Worm (Caenorhabditis elegans) whole organism, midembryonic: ENCODE data around the gene sas-7.

Experiments used
- T22C8.4 ChIP-seq: fragments of 200-800 bp; sonication (Bioruptor generic); IDR thresholded peaks from 2 replicates; pipeline ENCODE4 v1.3.6; 2022; ENCODE audit warnings: missing genetic modification characterization, missing compliant biosample characterization
- cog-1 ChIP-seq: sonication (generic microtip); optimal IDR thresholded peaks from 2 replicates; lab custom pipeline; 2016; ENCODE audit warnings: missing genetic modification characterization, missing compliant biosample characterization
- flt-1 ChIP-seq: fragments of 200-800 bp; sonication (Bioruptor generic); IDR thresholded peaks from 2 replicates; pipeline ENCODE4 v1.3.6; 2022; ENCODE audit warnings: missing genetic modification characterization, missing compliant biosample characterization
- klf-2 ChIP-seq: fragments of 200-800 bp; sonication (Bioruptor generic); conservative IDR thresholded peaks from 2 replicates; pipeline ENCODE4 v1.3.6; 2022; ENCODE audit warnings: missing genetic modification reagents, missing genetic modification characterization, missing compliant biosample characterization
- med-1 ChIP-seq: sonication (generic microtip); optimal IDR thresholded peaks from 2 replicates; lab custom pipeline; 2017; ENCODE audit warnings: missing genetic modification characterization, mild to moderate bottlenecking, missing compliant biosample characterization, antibody characterized with exemption, missing genetic modification reagents; ENCODE audit not compliant: insufficient read depth
- ref-1 ChIP-seq: fragments of 200-800 bp; sonication (Bioruptor generic); conservative IDR thresholded peaks from 2 replicates; pipeline ENCODE4 v1.3.6; 2022; ENCODE audit warnings: missing genetic modification reagents, missing genetic modification characterization, missing compliant biosample characterization
- tab-1 ChIP-seq: fragments of 200-800 bp; sonication (Bioruptor generic); IDR thresholded peaks from 2 replicates; pipeline ENCODE4 v1.3.6; 2022; ENCODE audit warnings: missing genetic modification characterization, missing compliant biosample characterization
- ztf-23 ChIP-seq: fragments of 200-800 bp; sonication (Bioruptor generic); IDR thresholded peaks from 2 replicates; pipeline ENCODE4 v1.3.6; 2022; ENCODE audit warnings: missing genetic modification reagents, missing genetic modification characterization, missing compliant biosample characterization
- ztf-29 ChIP-seq: fragments of 200-800 bp; sonication (Bioruptor generic); IDR thresholded peaks from 2 replicates; pipeline ENCODE4 v1.3.6; 2022; ENCODE audit warnings: missing genetic modification reagents, missing genetic modification characterization, missing compliant biosample characterization

The sas-7 gene

ce11 chrIII:10320788-10321187 lies at the start of gene sas-7:
TSS of gene sas-7 (plus strand) at chrIII:10321019.
- TF ChIP-seq tab-1 (no peak), cog-1 (no peak), klf-2 (GFP tag; lab: Robert Waterston, UW) (no peak)

DNA sequence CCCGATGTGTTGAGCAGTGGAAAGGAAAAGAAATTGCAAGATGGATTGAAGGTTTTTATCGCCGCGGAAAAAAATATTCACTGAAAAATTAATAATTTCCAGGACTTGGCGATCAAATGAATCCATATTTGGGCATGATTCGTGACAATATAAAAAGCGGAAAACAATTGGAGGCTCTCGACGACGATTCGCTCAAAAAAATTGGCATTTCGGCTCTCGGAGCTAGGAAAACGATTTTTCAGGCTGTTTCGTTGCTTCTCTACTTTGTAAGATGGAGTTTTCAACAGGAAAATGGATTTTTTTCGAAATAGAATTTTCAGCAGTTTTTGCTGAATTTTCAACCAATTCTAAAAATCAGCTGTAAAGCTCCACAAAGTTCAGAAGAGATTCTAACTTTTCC lies 49.0 kb upstream of the sas-7 start:
- TF ChIP-seq T22C8.4 (GFP tag; lab: Robert Waterston, UW): no peak
- no peak for TF ChIP-seq tab-1

DNA sequence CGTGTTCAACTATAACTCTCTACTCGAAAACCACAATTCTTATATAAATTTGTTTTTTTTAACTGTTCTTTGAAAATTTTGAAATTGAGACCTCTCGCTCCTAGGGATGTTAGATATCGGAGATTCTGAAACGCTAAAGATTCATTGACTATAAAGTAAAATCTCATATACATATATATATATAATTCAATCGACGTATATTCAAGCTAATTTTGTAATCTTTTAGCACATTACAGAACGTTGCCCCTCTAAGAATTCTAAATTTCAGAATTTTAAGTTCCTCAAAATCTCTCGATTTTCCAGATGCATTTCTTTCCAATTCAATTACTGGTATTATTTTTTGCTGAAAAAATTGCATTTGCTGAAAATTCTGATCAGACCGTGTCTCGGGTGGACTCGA lies 42.0 kb upstream of the sas-7 start, which contains the start of gene pad-2:
TSS of gene pad-2 (plus strand) at position 301 of the 400 bp plus-strand sequence.
- TF ChIP-seq tab-1: no peak

- no peak for TF ChIP-seq ref-1 (GFP tag; lab: Robert Waterston, UW)
- peak; percentile 37 for TF ChIP-seq cog-1
These were observed 36.6 kb upstream of the sas-7 start for ce11 chrIII:10284214-10284613.

DNA sequence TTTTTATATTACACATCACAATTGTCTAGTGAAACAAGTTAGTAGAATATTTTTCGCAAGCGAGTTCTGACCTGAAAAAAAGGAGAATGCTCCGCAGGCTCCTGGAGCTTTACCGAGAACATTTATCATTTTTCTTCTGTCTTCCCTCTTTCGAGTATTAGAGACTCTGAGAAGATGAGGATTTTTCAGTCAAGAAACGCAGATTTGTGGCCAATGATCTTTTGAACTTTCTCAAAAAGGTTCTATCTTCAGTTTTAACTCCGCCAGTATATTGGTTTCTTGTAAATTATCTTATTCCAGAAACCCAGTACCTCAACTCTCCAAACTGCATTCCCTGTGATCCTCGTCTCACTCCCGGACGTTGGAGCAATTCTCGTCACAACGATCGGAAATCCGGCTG lies 35.2 kb upstream of the sas-7 start, which contains the start of gene K10G9.2:
TSS of gene K10G9.2 (plus strand) at position 301 of the 400 bp plus-strand sequence.
- no peak for TF ChIP-seq flt-1 (GFP tag; lab: Robert Waterston, UW)
- TF ChIP-seq ref-1 (GFP tag; lab: Robert Waterston, UW): no peak
- no peak for TF ChIP-seq med-1 (GFP tag; lab: Kevin White, UChicago)
- TF ChIP-seq cog-1: no peak
- no peak for TF ChIP-seq T22C8.4 (GFP tag; lab: Robert Waterston, UW)
- TF ChIP-seq tab-1: no peak
- no peak for TF ChIP-seq ztf-23 (GFP tag; lab: Robert Waterston, UW)
- no peak for TF ChIP-seq klf-2 (GFP tag; lab: Robert Waterston, UW)
- no peak for TF ChIP-seq ztf-29 (GFP tag; lab: Robert Waterston, UW)

DNA sequence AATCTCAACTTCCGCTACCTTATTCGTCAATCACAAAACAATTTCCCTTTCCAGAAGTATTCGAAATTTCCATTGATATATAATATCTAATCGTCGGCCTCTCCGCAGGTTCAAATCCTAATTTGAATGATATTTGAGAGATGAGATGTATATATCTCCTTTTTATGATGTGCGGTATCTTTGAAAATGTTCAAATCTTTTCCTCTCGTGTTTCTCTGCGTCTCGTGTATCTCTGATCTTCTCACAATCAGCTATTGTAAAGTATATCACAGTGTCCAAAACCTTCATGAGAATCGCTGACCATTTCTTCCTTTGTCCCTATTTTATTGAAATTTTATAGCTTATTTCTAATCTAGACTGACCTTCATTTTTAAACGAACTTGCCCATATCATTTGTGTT lies 31.0 kb upstream of the sas-7 start:
- TF ChIP-seq ztf-23 (GFP tag; lab: Robert Waterston, UW) (no peak), tab-1 (no peak), ztf-29 (GFP tag; lab: Robert Waterston, UW) (no peak), cog-1 (no peak), ref-1 (GFP tag; lab: Robert Waterston, UW) (no peak)

DNA sequence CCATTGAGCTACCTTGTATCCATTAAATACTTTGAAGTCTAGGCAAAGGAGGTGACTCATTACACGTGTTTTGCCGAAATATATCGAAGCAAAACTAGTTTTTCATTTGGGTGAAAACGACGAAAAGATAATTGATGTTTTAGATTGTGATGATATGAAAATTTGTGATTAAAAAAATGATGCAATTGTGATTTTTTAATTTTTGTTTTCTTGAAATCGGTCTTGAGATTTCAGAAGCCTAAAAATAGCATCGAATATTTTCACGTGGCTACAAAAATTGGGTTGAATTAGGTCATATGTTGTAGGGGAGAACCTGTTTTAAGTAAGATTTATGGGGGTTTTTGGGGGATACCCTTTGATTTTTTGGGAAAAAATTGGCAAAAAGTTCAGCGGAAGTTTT lies 30.3 kb upstream of the sas-7 start:
- no peak for TF ChIP-seq med-1 (GFP tag; lab: Kevin White, UChicago)
- TF ChIP-seq cog-1: no peak
- TF ChIP-seq ztf-23 (GFP tag; lab: Robert Waterston, UW): no peak
- no peak for TF ChIP-seq tab-1
- TF ChIP-seq T22C8.4 (GFP tag; lab: Robert Waterston, UW): no peak
- no peak for TF ChIP-seq flt-1 (GFP tag; lab: Robert Waterston, UW)
- TF ChIP-seq ztf-29 (GFP tag; lab: Robert Waterston, UW): no peak
- TF ChIP-seq klf-2 (GFP tag; lab: Robert Waterston, UW): no peak
- TF ChIP-seq ref-1 (GFP tag; lab: Robert Waterston, UW): no peak

DNA sequence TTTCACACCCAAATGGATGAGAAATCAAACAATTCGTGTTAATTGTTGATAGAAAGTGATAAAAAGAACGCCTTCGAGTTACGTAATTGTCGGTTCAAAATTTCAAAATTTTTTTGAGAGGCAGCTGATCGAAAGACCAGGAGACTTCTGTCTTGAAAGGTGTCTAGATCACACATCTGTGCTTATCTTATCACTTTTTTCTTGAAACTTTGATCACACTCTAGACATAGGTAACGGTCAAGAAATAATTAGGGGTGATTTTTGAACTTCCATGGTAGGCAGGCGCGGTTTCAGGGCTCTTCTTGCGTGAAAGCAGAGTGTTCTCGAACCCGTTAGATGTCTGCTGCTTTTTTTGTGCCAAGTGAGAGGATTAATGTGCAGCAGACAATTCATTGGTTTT lies 27.5 kb upstream of the sas-7 start:
- no peak for TF ChIP-seq klf-2 (GFP tag; lab: Robert Waterston, UW)
- TF ChIP-seq flt-1 (GFP tag; lab: Robert Waterston, UW): no peak
- no peak for TF ChIP-seq tab-1
- no peak for TF ChIP-seq cog-1
- TF ChIP-seq ztf-23 (GFP tag; lab: Robert Waterston, UW): no peak
- TF ChIP-seq T22C8.4 (GFP tag; lab: Robert Waterston, UW): no peak
- no peak for TF ChIP-seq ztf-29 (GFP tag; lab: Robert Waterston, UW)
- TF ChIP-seq ref-1 (GFP tag; lab: Robert Waterston, UW): no peak
- TF ChIP-seq med-1 (GFP tag; lab: Kevin White, UChicago): no peak

ce11 chrIII:10293946-10294345 lies 26.9 kb upstream of the sas-7 start:
- TF ChIP-seq ztf-29 (GFP tag; lab: Robert Waterston, UW) (no peak), cog-1 (no peak), klf-2 (GFP tag; lab: Robert Waterston, UW) (no peak), med-1 (GFP tag; lab: Kevin White, UChicago) (no peak), ref-1 (GFP tag; lab: Robert Waterston, UW) (no peak), tab-1 (no peak), flt-1 (GFP tag; lab: Robert Waterston, UW) (no peak), ztf-23 (GFP tag; lab: Robert Waterston, UW) (no peak), T22C8.4 (GFP tag; lab: Robert Waterston, UW) (no peak)

DNA sequence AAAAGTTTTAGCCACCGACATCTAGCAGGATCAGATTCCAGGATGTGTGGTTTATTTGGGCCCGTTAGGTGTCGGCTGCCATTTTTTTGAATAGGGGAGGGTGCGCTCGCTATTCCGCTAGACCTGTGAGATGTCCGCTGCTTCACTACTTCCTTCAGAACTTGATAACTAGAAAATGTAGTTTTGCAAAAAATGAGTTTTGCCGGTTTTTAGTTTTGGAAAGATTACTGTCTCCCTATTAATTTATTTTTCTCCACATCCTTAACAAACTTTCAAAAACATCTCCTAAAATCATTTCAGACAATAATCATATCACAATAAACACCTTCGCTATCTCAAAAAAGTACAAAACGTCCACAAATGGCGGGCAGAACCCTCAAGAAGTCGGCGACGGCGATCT lies 26.0 kb upstream of the sas-7 start, which contains the start of gene vglu-2:
TSS of gene vglu-2 (plus strand) at position 301 of the 400 bp plus-strand sequence.
- TF ChIP-seq ztf-29 (GFP tag; lab: Robert Waterston, UW): no peak
- TF ChIP-seq ref-1 (GFP tag; lab: Robert Waterston, UW): no peak
- no peak for TF ChIP-seq cog-1

DNA sequence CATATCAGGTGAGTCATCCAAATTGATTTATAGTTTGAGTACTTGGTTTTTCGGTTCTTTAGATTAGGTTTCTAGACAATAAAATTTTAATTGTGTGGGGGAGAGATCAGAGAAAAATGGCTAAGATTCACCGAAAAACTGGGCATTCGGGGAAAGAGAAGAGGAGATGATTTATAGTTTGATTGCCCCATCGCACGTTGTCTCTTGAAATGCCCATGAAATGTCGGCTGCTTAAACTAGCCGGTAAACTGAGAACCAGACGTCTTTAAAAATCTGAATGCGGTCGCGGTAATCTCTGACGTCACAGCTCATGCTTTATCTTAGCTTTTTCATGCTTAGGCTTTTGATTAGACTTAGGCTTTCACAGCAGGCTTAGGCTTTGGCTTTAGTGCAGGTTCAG lies 23.9 kb upstream of the sas-7 start:
- TF ChIP-seq ztf-23 (GFP tag; lab: Robert Waterston, UW): no peak
- no peak for TF ChIP-seq T22C8.4 (GFP tag; lab: Robert Waterston, UW)
- TF ChIP-seq flt-1 (GFP tag; lab: Robert Waterston, UW): no peak
- TF ChIP-seq med-1 (GFP tag; lab: Kevin White, UChicago): no peak
- no peak for TF ChIP-seq ref-1 (GFP tag; lab: Robert Waterston, UW)
- TF ChIP-seq klf-2 (GFP tag; lab: Robert Waterston, UW): no peak
- TF ChIP-seq tab-1: no peak
- TF ChIP-seq cog-1: no peak
- TF ChIP-seq ztf-29 (GFP tag; lab: Robert Waterston, UW): no peak
